Worm (Caenorhabditis elegans): ENCODE data around the gene clec-222.
"Not testable (repeated sequence)": the region's sequence is repeated elsewhere in the genome, so short reads cannot be mapped to it uniquely, and the experiment has no call there.

clec-222 gene

ce11 chrV:11282272-11282671, 11.1 kb downstream of the clec-222 start, which contains the start of gene gly-20:
gly-20 (plus strand) TSS chrV:11282572.
- TF ChIP-seq pax-1 (tag; optimal IDR thresholded peaks at IDR 0.05) (no peak), C38D4.7 (GFP tag; optimal IDR thresholded peaks at IDR 0.05) (no peak), F13H6.1 (tag; optimal IDR thresholded peaks at IDR 0.05) (no peak)

ce11 chrV:11286114-11286513, 15.0 kb downstream of the clec-222 start, which contains the start of gene C03E10.3:
C03E10.3 (plus strand) TSS chrV:11286414.
- not testable (repeated sequence) for TF ChIP-seq ceh-14, ahr-1, ceh-48 (tag; optimal IDR thresholded peaks at IDR 0.05)

- no peak for TF ChIP-seq zip-5 (tag; optimal IDR thresholded peaks at IDR 0.05)
Measured at ce11 chrV:11290888-11291287, 19.7 kb downstream of the clec-222 start, which contains the start of gene C03E10.1. C03E10.1 (plus strand) TSS chrV:11291188.

ce11 chrV:11292682-11293081, 21.5 kb downstream of the clec-222 start:
- TF ChIP-seq elt-2 (tag; optimal IDR thresholded peaks at IDR 0.05): no peak
- no peak for TF ChIP-seq ztf-16 (tag; optimal IDR thresholded peaks at IDR 0.05)
- TF ChIP-seq hlh-30 (tag; optimal IDR thresholded peaks at IDR 0.05; ENCODE audit: insufficient read depth): no peak
- TF ChIP-seq mec-3 (tag; optimal IDR thresholded peaks at IDR 0.05; ENCODE audit: borderline replicate concordance): no peak
- no peak for TF ChIP-seq ref-2 (tag; optimal IDR thresholded peaks at IDR 0.05)
- no peak for TF ChIP-seq che-1 (tag; optimal IDR thresholded peaks at IDR 0.05)
- TF ChIP-seq pros-1 (tag; optimal IDR thresholded peaks at IDR 0.05): no peak

ce11 chrV:11294393-11294792, 23.2 kb downstream of the clec-222 start, which contains the start of gene T03F7.6:
T03F7.6 (plus strand) TSS chrV:11294693.
- TF ChIP-seq ceh-24 (tag; optimal IDR thresholded peaks at IDR 0.05) (no peak), ztf-16 (tag; optimal IDR thresholded peaks at IDR 0.05) (no peak), ceh-30 (tag; optimal IDR thresholded peaks at IDR 0.05) (no peak), hlh-15 (tag; optimal IDR thresholded peaks at IDR 0.05) (no peak), elt-4 (tag; optimal IDR thresholded peaks at IDR 0.05) (no peak), ceh-45 (GFP tag; IDR thresholded peaks at IDR 0.05) (no peak), ceh-2 (tag; optimal IDR thresholded peaks at IDR 0.05) (no peak), ceh-14 (tag; optimal IDR thresholded peaks at IDR 0.05) (no peak), odd-2 (tag; optimal IDR thresholded peaks at IDR 0.05) (no peak), fax-1 (tag; optimal IDR thresholded peaks at IDR 0.05) (no peak), ahr-1 (tag; optimal IDR thresholded peaks at IDR 0.05) (no peak), ceh-18 (tag; optimal IDR thresholded peaks at IDR 0.05) (no peak), ceh-6 (GFP tag; optimal IDR thresholded peaks at IDR 0.05) (no peak), ets-4 (tag; optimal IDR thresholded peaks at IDR 0.05) (no peak), ceh-19 (GFP tag; optimal IDR thresholded peaks at IDR 0.05) (no peak), sox-2 (GFP tag; IDR thresholded peaks at IDR 0.05) (no peak), ttx-3 (tag; optimal IDR thresholded peaks at IDR 0.05) (no peak), unc-55 (GFP tag; optimal IDR thresholded peaks at IDR 0.05) (no peak)

- no peak for TF ChIP-seq pat-9 (tag; optimal IDR thresholded peaks at IDR 0.05)
- no peak for TF ChIP-seq fkh-10 (GFP tag; optimal IDR thresholded peaks at IDR 0.05)
- TF ChIP-seq dve-1 (tag; optimal IDR thresholded peaks at IDR 0.05): no peak
- TF ChIP-seq dmd-4 (tag; optimal IDR thresholded peaks at IDR 0.05; ENCODE audit: borderline replicate concordance): no peak
- TF ChIP-seq K09A11.1 (tag; optimal IDR thresholded peaks at IDR 0.05; ENCODE audit: insufficient read depth): no peak
- TF ChIP-seq sdc-2 (tag; optimal IDR thresholded peaks at IDR 0.05): no peak
- TF ChIP-seq syd-9 (tag; optimal IDR thresholded peaks at IDR 0.05): no peak
- no peak for TF ChIP-seq fax-1 (tag; optimal IDR thresholded peaks at IDR 0.05)
- TF ChIP-seq K02D7.2 (tag; optimal IDR thresholded peaks at IDR 0.05): no peak
- TF ChIP-seq ceh-9 (tag; optimal IDR thresholded peaks at IDR 0.05): no peak
- no peak for TF ChIP-seq pha-2 (tag; optimal IDR thresholded peaks at IDR 0.05)
Measured at ce11 chrV:11298632-11299031, 27.5 kb downstream of the clec-222 start, which contains the start of gene T03F7.5. T03F7.5 (minus strand) TSS chrV:11298732.

Data from whole organism, late embryonic.